Worm (Caenorhabditis elegans): Measurements from ENCODE around the gene cec-2.
"Not testable (repeated sequence)": the region's sequence is repeated elsewhere in the genome, so short reads cannot be mapped to it uniquely, and the experiment has no call there.

Gene cec-2

DNA sequence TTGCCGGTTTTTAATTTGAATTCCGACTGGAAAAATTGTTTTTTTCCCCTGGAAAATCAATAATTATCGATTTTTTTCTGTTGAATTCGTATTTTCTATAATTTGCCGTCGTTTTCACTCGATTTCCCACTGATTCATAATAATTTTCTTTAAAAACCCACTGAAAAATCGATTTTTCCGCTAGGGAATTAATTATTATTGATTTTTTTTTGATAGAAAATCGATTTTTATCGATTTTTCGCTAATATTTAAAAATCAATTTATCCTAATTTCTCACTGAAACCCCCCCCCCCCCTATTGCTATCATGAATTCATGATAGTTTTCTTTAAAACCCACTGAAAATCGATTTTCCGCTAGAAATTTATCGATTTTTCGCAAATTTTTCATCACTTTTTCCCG lies 6.1 kb downstream of the cec-2 start:
- TF ChIP-seq lir-3 (tag; optimal IDR thresholded peaks at IDR 0.05; ENCODE audit: poor library complexity) (no peak), ces-1 (GFP tag; optimal IDR thresholded peaks at IDR 0.05) (no peak), ama-1 (optimal IDR thresholded peaks at IDR 0.05) (no peak), Y116A8C.19 (tag; optimal IDR thresholded peaks at IDR 0.05; ENCODE audit: borderline replicate concordance) (no peak)

- peak in 1 of 2 experiments; percentile 15 for TF ChIP-seq mdl-1 (tag; optimal IDR thresholded peaks at IDR 0.05)
- peak; percentile 19 for TF ChIP-seq irx-1 (tag; optimal IDR thresholded peaks at IDR 0.05)
- peak; percentile 27 for TF ChIP-seq xbp-1 (tag; optimal IDR thresholded peaks at IDR 0.05)
- TF ChIP-seq lin-13 (GFP tag; optimal IDR thresholded peaks at IDR 0.05), result peak; percentile 44
- no peak for TF ChIP-seq nhr-77 (tag; optimal IDR thresholded peaks at IDR 0.05)
- peak; percentile 31 for TF ChIP-seq blmp-1 (tag; optimal IDR thresholded peaks at IDR 0.05)
- peak; percentile 2 for TF ChIP-seq unc-130 (tag; optimal IDR thresholded peaks at IDR 0.05)
- peak; percentile 5; the same call in 1 of the 2 replicates for TF ChIP-seq isw-1 (GFP tag; IDR thresholded peaks at IDR 0.05)
- TF ChIP-seq dpl-1 (GFP tag; optimal IDR thresholded peaks at IDR 0.05), result peak; percentile 88 to 95 (median 94)
- peak; percentile 60 for TF ChIP-seq snu-23 (GFP tag; optimal IDR thresholded peaks at IDR 0.05)
- TF ChIP-seq skn-1 (tag; optimal IDR thresholded peaks at IDR 0.05), result peak; percentile 20
- TF ChIP-seq lsy-2 (tag; optimal IDR thresholded peaks at IDR 0.05), result peak; percentile 55 to 67
- peak; percentile 38 for TF ChIP-seq C04F5.9 (tag; optimal IDR thresholded peaks at IDR 0.05)
- peak; percentile 90 to 95 for TF ChIP-seq efl-1 (optimal IDR thresholded peaks at IDR 0.05)
- TF ChIP-seq efl-1 (GFP tag; optimal IDR thresholded peaks at IDR 0.05 in 1 of 2), result peak; percentile 95 to 99
- peak in 1 of 3 experiments; percentile 64 for TF ChIP-seq ceh-82 (tag; optimal IDR thresholded peaks at IDR 0.05)
- TF ChIP-seq tbx-2 (tag; optimal IDR thresholded peaks at IDR 0.05), result peak; percentile 28
- 0 out of 2 replicates have a peak, but pooled peaks have one; percentile 39 for TF ChIP-seq grh-1 (GFP tag; IDR thresholded peaks at IDR 0.05)
- peak; percentile 41 for TF ChIP-seq nhr-85 (tag)
- no peak for TF ChIP-seq zag-1 (tag; optimal IDR thresholded peaks at IDR 0.05)
- peak; percentile 1 for TF ChIP-seq lin-39 (tag; optimal IDR thresholded peaks at IDR 0.05)
- no peak for TF ChIP-seq mab-9 (GFP tag; IDR thresholded peaks at IDR 0.05)
- no peak for TF ChIP-seq alr-1 (tag; optimal IDR thresholded peaks at IDR 0.05; ENCODE audit: borderline replicate concordance)
- TF ChIP-seq efl-3 (GFP tag; optimal IDR thresholded peaks at IDR 0.05), result no peak
- TF ChIP-seq lin-35 (GFP tag; optimal IDR thresholded peaks at IDR 0.05), result peak; percentile 95 to 96
- peak; percentile 49 for TF ChIP-seq mep-1 (tag; optimal IDR thresholded peaks at IDR 0.05)
- no peak for TF ChIP-seq nhr-90 (tag; optimal IDR thresholded peaks at IDR 0.05; ENCODE audit: poor library complexity)
Observed at ce11 chrIV:1177683-1178082, 7.2 kb downstream of the cec-2 start, which contains the start of gene Y104H12D.2. Gene Y104H12D.2, plus strand, starts transcription at chrIV:1178022.

DNA sequence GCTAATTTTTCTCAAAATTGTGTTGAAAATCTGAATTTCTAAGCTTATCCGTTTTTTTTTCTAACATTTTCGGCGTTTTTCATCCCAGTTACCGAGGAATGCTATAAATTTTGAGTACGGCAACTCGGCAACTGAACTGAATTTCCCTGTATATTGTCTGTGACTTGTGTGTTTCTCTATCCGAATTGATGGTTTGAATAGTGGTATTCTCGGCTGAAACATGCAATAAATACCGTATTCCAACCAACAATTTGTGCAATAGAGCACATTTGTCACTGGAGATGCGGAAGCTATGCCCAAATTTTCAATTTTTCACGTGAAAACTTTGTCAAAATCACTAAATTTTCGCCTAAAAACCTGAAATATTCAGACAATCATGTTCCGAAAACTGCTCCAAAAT lies 11.8 kb downstream of the cec-2 start, which contains the start of gene rmif-2:
Gene rmif-2, plus strand, starts transcription at position 301 of the 400 bp plus-strand sequence.
- TF ChIP-seq nhr-47 (tag; optimal IDR thresholded peaks at IDR 0.05); lsy-2 (tag; optimal IDR thresholded peaks at IDR 0.05); nhr-19 (GFP tag; conservative IDR thresholded peaks at IDR 0.05): not testable (repeated sequence)

ce11 chrIV:1187502-1187901 lies 17.0 kb downstream of the cec-2 start, which contains the start of gene mdt-20:
Gene mdt-20, plus strand, starts transcription at chrIV:1187802.
- TF ChIP-seq efl-3 (GFP tag; optimal IDR thresholded peaks at IDR 0.05); fos-1 (tag; optimal IDR thresholded peaks at IDR 0.05); aha-1 (tag; optimal IDR thresholded peaks at IDR 0.05): not testable (repeated sequence)

- TF ChIP-seq egl-13 (tag; optimal IDR thresholded peaks at IDR 0.05), result no peak
- no peak for TF ChIP-seq tbx-2 (tag; optimal IDR thresholded peaks at IDR 0.05)
- no peak for TF ChIP-seq efl-3 (GFP tag; optimal IDR thresholded peaks at IDR 0.05)
- TF ChIP-seq ces-1 (GFP tag; optimal IDR thresholded peaks at IDR 0.05), result no peak
- no peak for TF ChIP-seq ceh-82 (tag; optimal IDR thresholded peaks at IDR 0.05)
- no peak for TF ChIP-seq tlp-1 (tag; optimal IDR thresholded peaks at IDR 0.05)
- TF ChIP-seq lin-14 (GFP tag; optimal IDR thresholded peaks at IDR 0.05), result no peak
- TF ChIP-seq hlh-4 (tag; optimal IDR thresholded peaks at IDR 0.05), result no peak
Observed at ce11 chrIV:1192765-1193164, 22.3 kb downstream of the cec-2 start, which contains the start of gene spl-3. Gene spl-3, plus strand, starts transcription at chrIV:1193065.

All from whole organism, L1 larva.